Worm (Caenorhabditis elegans): Measurements from ENCODE around the gene T01B7.13.

- TF ChIP-seq ztf-4 (tag; optimal IDR thresholded peaks at IDR 0.05) (no peak), lsy-12 (tag; optimal IDR thresholded peaks at IDR 0.05) (no peak), ZK546.5 (tag; optimal IDR thresholded peaks at IDR 0.05) (no peak), nhr-77 (tag; optimal IDR thresholded peaks at IDR 0.05) (no peak)
These were observed 11.5 kb downstream of the T01B7.13 start, which contains the start of gene T01B7.9 for ce11 chrII:8726700-8727099.
